Fruit fly (Drosophila melanogaster) whole organism, embryonic: ENCODE data around the gene Twdlalpha.

Experiments
- Bdp1 ChIP-seq: fragments of 200-800 bp; sonication (Bioruptor generic); optimal IDR thresholded peaks from 3 replicates; lab custom pipeline; 2016; ENCODE audit warnings: missing biosample characterization, missing genetic modification characterization
- C15 ChIP-seq: fragments of 200-800 bp; sonication (Bioruptor generic); IDR thresholded peaks from 3 replicates; pipeline ENCODE4 v1.3.6; 2022; ENCODE audit warnings: missing biosample characterization, missing genetic modification characterization
- CG12104 ChIP-seq: fragments of 200-800 bp; sonication (Bioruptor generic); optimal IDR thresholded peaks from 3 replicates; lab custom pipeline; 2016; ENCODE audit warnings: missing biosample characterization, missing genetic modification characterization
- CG12219 ChIP-seq: fragments of 200-800 bp; sonication (Bioruptor generic); optimal IDR thresholded peaks from 3 replicates; lab custom pipeline; 2018; ENCODE audit warnings: missing biosample characterization, mild to moderate bottlenecking, missing genetic modification characterization
- CG13894 ChIP-seq: fragments of 200-800 bp; sonication (Bioruptor generic); optimal IDR thresholded peaks from 3 replicates; lab custom pipeline; 2018; ENCODE audit warnings: missing biosample characterization, mild to moderate bottlenecking, missing genetic modification characterization, moderate library complexity
- CG15269 ChIP-seq: fragments of 200-800 bp; sonication (Bioruptor generic); optimal IDR thresholded peaks from 2 replicates; lab custom pipeline; 2018; ENCODE audit warnings: missing biosample characterization, mild to moderate bottlenecking, missing genetic modification characterization, moderate library complexity
- CG1603 ChIP-seq: fragments of 200-800 bp; sonication (Bioruptor generic); optimal IDR thresholded peaks from 2 replicates; lab custom pipeline; 2019; ENCODE audit warnings: missing biosample characterization, mild to moderate bottlenecking, missing genetic modification characterization, moderate library complexity
- CG31388 ChIP-seq: fragments of 200-800 bp; sonication (Bioruptor generic); optimal IDR thresholded peaks from 2 replicates; lab custom pipeline; 2016; ENCODE audit warnings: missing biosample characterization, missing genetic modification characterization
- CG32532 ChIP-seq: fragments of 200-800 bp; sonication (Bioruptor generic); IDR thresholded peaks from 2 replicates; pipeline ENCODE4 v1.3.6; 2022; ENCODE audit warnings: missing biosample characterization, missing genetic modification characterization
- CG4282 ChIP-seq: fragments of 200-800 bp; sonication (Bioruptor generic); optimal IDR thresholded peaks from 2 replicates; lab custom pipeline; 2016; ENCODE audit warnings: missing biosample characterization, missing genetic modification characterization
- CG4617 ChIP-seq: fragments of 200-800 bp; sonication (Bioruptor generic); optimal IDR thresholded peaks from 3 replicates; lab custom pipeline; 2016; ENCODE audit warnings: missing biosample characterization, missing genetic modification characterization, borderline replicate concordance
- CG4730 ChIP-seq: fragments of 200-800 bp; sonication (Bioruptor generic); IDR thresholded peaks from 2 replicates; pipeline ENCODE4 v1.3.6; 2022; ENCODE audit warnings: missing biosample characterization, missing genetic modification characterization
- CG8281 ChIP-seq: fragments of 200-800 bp; sonication (Bioruptor generic); optimal IDR thresholded peaks from 2 replicates; lab custom pipeline; 2018; ENCODE audit warnings: missing biosample characterization, mild to moderate bottlenecking, missing genetic modification characterization, moderate library complexity
- CG8944 ChIP-seq: fragments of 200-800 bp; sonication (Bioruptor generic); optimal IDR thresholded peaks from 3 replicates; lab custom pipeline; 2016; ENCODE audit warnings: missing biosample characterization, missing genetic modification characterization
- CG9932 ChIP-seq: fragments of 200-800 bp; sonication (Bioruptor generic); IDR thresholded peaks from 2 replicates; pipeline ENCODE4 v1.3.6; 2022; ENCODE audit warnings: missing biosample characterization, missing genetic modification characterization
- Camta ChIP-seq: fragments of 200-800 bp; sonication (Bioruptor generic); optimal IDR thresholded peaks from 2 replicates; lab custom pipeline; 2016; ENCODE audit warnings: missing biosample characterization, missing genetic modification characterization
- Dll ChIP-seq: fragments of 200-800 bp; sonication (Bioruptor generic); IDR thresholded peaks from 4 replicates; pipeline ENCODE4 v1.3.6; 2022; ENCODE audit warnings: missing biosample characterization, missing genetic modification characterization; ENCODE audit not compliant: partially characterized antibody
- Dp ChIP-seq: fragments of 200-800 bp; sonication (Bioruptor generic); optimal IDR thresholded peaks from 2 replicates; lab custom pipeline; 2018; ENCODE audit warnings: missing biosample characterization, mild to moderate bottlenecking, missing genetic modification characterization, moderate library complexity
- ERR ChIP-seq: fragments of 200-800 bp; sonication (Bioruptor generic); optimal IDR thresholded peaks from 2 replicates; lab custom pipeline; 2016; ENCODE audit warnings: missing biosample characterization, missing genetic modification characterization
- Ets97D ChIP-seq: fragments of 200-800 bp; sonication (Bioruptor generic); optimal IDR thresholded peaks from 3 replicates; lab custom pipeline; 2016; ENCODE audit warnings: missing biosample characterization, missing genetic modification characterization
- Fer2 ChIP-seq: fragments of 200-800 bp; sonication (Bioruptor generic); optimal IDR thresholded peaks from 2 replicates; lab custom pipeline; 2018; ENCODE audit warnings: missing biosample characterization, mild to moderate bottlenecking, missing genetic modification characterization, moderate library complexity
- HLH54F ChIP-seq: fragments of 200-800 bp; sonication (Bioruptor generic); optimal IDR thresholded peaks from 3 replicates; lab custom pipeline; 2016; ENCODE audit warnings: missing biosample characterization, missing genetic modification characterization
- Hr39 ChIP-seq: fragments of >200 bp; optimal IDR thresholded peaks from 2 replicates; lab custom pipeline; 2017
- Hr51 ChIP-seq, 2 experiments: fragments of 200-800 bp; sonication (Bioruptor generic); optimal IDR thresholded peaks; 2 replicates in 1 of 2; 3 replicates in 1 of 2; lab custom pipeline; 2016 to 2018; ENCODE audit warnings: missing biosample characterization in 2 of 2, missing genetic modification characterization in 2 of 2, mild to moderate bottlenecking in 1 of 2, moderate library complexity in 1 of 2
- Lpt ChIP-seq: fragments of >200 bp; optimal IDR thresholded peaks from 2 replicates; lab custom pipeline; 2018; ENCODE audit warnings: missing biosample characterization, missing genetic modification characterization
- Max ChIP-seq: fragments of 200-800 bp; sonication (Bioruptor generic); optimal IDR thresholded peaks from 2 replicates; lab custom pipeline; 2016; ENCODE audit warnings: missing biosample characterization, mild to moderate bottlenecking, missing genetic modification characterization
- Med ChIP-seq: fragments of 200-800 bp; sonication (Bioruptor generic); peaks from one replicate; lab custom pipeline; 2016; ENCODE audit warnings: missing biosample characterization, missing genetic modification characterization, mild to moderate bottlenecking, inconsistent platforms, moderate library complexity
- Sox100B ChIP-seq: fragments of 200-800 bp; sonication (Bioruptor generic); optimal IDR thresholded peaks from 3 replicates; lab custom pipeline; 2018; ENCODE audit warnings: missing biosample characterization, mild to moderate bottlenecking, missing genetic modification characterization
- Usf ChIP-seq: fragments of 200-800 bp; sonication (Bioruptor generic); optimal IDR thresholded peaks from 2 replicates; lab custom pipeline; 2017; ENCODE audit warnings: missing genotype, missing biosample characterization, missing genetic modification characterization
- az2 ChIP-seq: fragments of 200-800 bp; sonication (Bioruptor generic); optimal IDR thresholded peaks from 3 replicates; lab custom pipeline; 2016; ENCODE audit warnings: missing biosample characterization, missing genetic modification characterization
- corto ChIP-seq: fragments of 200-800 bp; sonication (Bioruptor generic); optimal IDR thresholded peaks from 2 replicates; lab custom pipeline; 2016; ENCODE audit warnings: missing biosample characterization, mild to moderate bottlenecking, missing genetic modification characterization, moderate library complexity
- dimm ChIP-seq: fragments of 200-800 bp; sonication (Bioruptor generic); IDR thresholded peaks from 2 replicates; pipeline ENCODE4 v1.3.6; 2022; ENCODE audit warnings: missing biosample characterization, missing genetic modification characterization
- emc ChIP-seq: fragments of 200-800 bp; sonication (Bioruptor generic); optimal IDR thresholded peaks from 2 replicates; lab custom pipeline; 2016; ENCODE audit warnings: missing biosample characterization, missing genetic modification characterization
- en ChIP-seq: fragments of 200-800 bp; sonication (Bioruptor generic); optimal IDR thresholded peaks from 2 replicates; lab custom pipeline; 2016; ENCODE audit warnings: missing biosample characterization, missing genetic modification characterization
- ewg ChIP-seq: fragments of 200-800 bp; sonication (Bioruptor generic); optimal IDR thresholded peaks from 3 replicates; lab custom pipeline; 2017; ENCODE audit warnings: mild to moderate bottlenecking, missing biosample characterization, missing genetic modification reagents, missing genetic modification characterization
- fd64A ChIP-seq: fragments of 200-800 bp; sonication (Bioruptor generic); optimal IDR thresholded peaks from 3 replicates; lab custom pipeline; 2018; ENCODE audit warnings: missing biosample characterization, mild to moderate bottlenecking, missing genetic modification characterization
- gcm ChIP-seq: fragments of 200-800 bp; sonication (Bioruptor generic); optimal IDR thresholded peaks from 2 replicates; lab custom pipeline; 2019; ENCODE audit warnings: missing biosample characterization, mild to moderate bottlenecking, missing genetic modification characterization, moderate library complexity
- jing ChIP-seq: fragments of 200-800 bp; sonication (Bioruptor generic); optimal IDR thresholded peaks from 2 replicates; lab custom pipeline; 2018; ENCODE audit warnings: missing biosample characterization, mild to moderate bottlenecking, missing genetic modification characterization
- knrl ChIP-seq: fragments of 200-800 bp; sonication (Bioruptor generic); IDR thresholded peaks from 3 replicates; pipeline ENCODE4 v1.3.6; 2022; ENCODE audit warnings: missing biosample characterization, missing genetic modification characterization; ENCODE audit not compliant: partially characterized antibody
- mam ChIP-seq: fragments of 200-800 bp; sonication (Bioruptor generic); optimal IDR thresholded peaks from 3 replicates; lab custom pipeline; 2016; ENCODE audit warnings: missing biosample characterization, missing genetic modification characterization
- otp ChIP-seq: fragments of 200-800 bp; sonication (Bioruptor generic); IDR thresholded peaks from 3 replicates; pipeline ENCODE4, ENCODE4 v1.3.6; 2022; ENCODE audit warnings: missing biosample characterization, missing genetic modification characterization
- pzg ChIP-seq: fragments of 200-800 bp; sonication (Bioruptor generic); optimal IDR thresholded peaks from 3 replicates; lab custom pipeline; 2018; ENCODE audit warnings: missing biosample characterization, mild to moderate bottlenecking, missing genetic modification characterization, moderate library complexity
- rib ChIP-seq: fragments of 200-800 bp; sonication (Bioruptor generic); IDR thresholded peaks from 2 replicates; pipeline ENCODE4 v1.3.6; 2022; ENCODE audit warnings: missing biosample characterization, missing genetic modification characterization
- ro ChIP-seq: fragments of 200-800 bp; sonication (Bioruptor generic); IDR thresholded peaks from 2 replicates; pipeline ENCODE4 v1.3.6; 2022; ENCODE audit warnings: missing biosample characterization, missing genetic modification characterization
- sd ChIP-seq: fragments of 200-800 bp; sonication (Bioruptor generic); optimal IDR thresholded peaks from 3 replicates; lab custom pipeline; 2018; ENCODE audit warnings: missing biosample characterization, mild to moderate bottlenecking, missing genetic modification characterization, moderate library complexity
- shn ChIP-seq: fragments of 200-800 bp; sonication (Bioruptor generic); optimal IDR thresholded peaks from 3 replicates; lab custom pipeline; 2016; ENCODE audit warnings: missing biosample characterization, missing genetic modification characterization
- sima ChIP-seq: fragments of 200-800 bp; sonication (Bioruptor generic); optimal IDR thresholded peaks from 2 replicates; lab custom pipeline; 2016; ENCODE audit warnings: missing biosample characterization, missing genetic modification characterization
- slbo ChIP-seq: fragments of 200-800 bp; sonication (Bioruptor generic); IDR thresholded peaks from 2 replicates; pipeline ENCODE4 v1.3.6; 2022; ENCODE audit warnings: missing biosample characterization, missing genetic modification characterization
- tgo ChIP-seq: fragments of 200-800 bp; sonication (Bioruptor generic); IDR thresholded peaks from 3 replicates; pipeline ENCODE4 v1.3.6; 2022; ENCODE audit warnings: missing biosample characterization, missing genetic modification characterization
- tll ChIP-seq, 2 experiments: fragments of 200-800 bp in 1 of 2; fragments of >200 bp in 1 of 2; sonication (Bioruptor generic) in 1 of 2; optimal IDR thresholded peaks; 2 replicates each; lab custom pipeline; 2017 to 2019; ENCODE audit warnings: missing biosample characterization in 2 of 2, missing genetic modification characterization in 2 of 2, mild to moderate bottlenecking in 1 of 2, moderate library complexity in 1 of 2
- tna ChIP-seq: fragments of 200-800 bp; sonication (Bioruptor generic); IDR thresholded peaks from 2 replicates; pipeline ENCODE4 v1.3.6; 2022; ENCODE audit warnings: missing biosample characterization, missing genetic modification characterization; ENCODE audit not compliant: partially characterized antibody
- zf30C ChIP-seq: fragments of 200-800 bp; sonication (Bioruptor generic); optimal IDR thresholded peaks from 3 replicates; lab custom pipeline; 2018; ENCODE audit warnings: missing biosample characterization, mild to moderate bottlenecking, missing genetic modification characterization
- zfh1 ChIP-seq: fragments of 200-800 bp; sonication (Bioruptor generic); IDR thresholded peaks from 3 replicates; pipeline ENCODE4 v1.3.6; 2022; ENCODE audit warnings: missing biosample characterization, missing genetic modification characterization

Gene Twdlalpha

DNA sequence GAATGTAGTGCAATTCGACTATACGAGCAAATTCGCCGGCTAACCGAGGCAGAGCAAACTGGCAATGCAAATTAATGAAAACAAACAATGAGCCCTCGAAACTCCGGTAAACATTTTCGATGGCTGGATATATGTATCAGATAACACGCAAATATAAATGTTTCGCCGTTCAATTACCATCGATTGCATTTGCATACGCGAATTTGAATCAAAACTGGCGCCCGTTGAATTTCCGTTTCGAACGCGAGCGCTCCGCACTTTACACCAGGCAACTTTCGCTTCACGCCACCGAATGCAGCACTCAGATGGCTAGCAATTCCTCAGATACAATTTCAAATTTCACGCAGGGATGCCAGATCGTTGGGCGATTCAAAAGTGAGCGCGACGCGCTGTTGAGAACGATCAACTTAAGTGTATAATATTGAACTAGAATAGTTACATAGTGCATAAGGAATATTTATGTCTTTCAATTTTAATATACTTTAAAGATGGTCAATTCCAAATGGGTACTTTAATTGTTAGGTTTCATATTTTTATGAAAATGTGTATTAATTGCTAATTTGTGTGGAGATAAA is 40.6 kb downstream of the Twdlalpha start, which contains the start of gene if (continued):
- TF ChIP-seq CG8944 (GFP tag; lab: Kevin White, UChicago) (no peak), sima (GFP tag; lab: Kevin White, UChicago) (no peak), jing (no peak), dimm (GFP tag; lab: Robert Waterston, UW) (no peak), sd (tag; lab: Kevin White, UChicago) (no peak), tll (GFP tag; optimal IDR thresholded peaks at IDR 0.05; lab: Kevin White, UChicago) (no peak), Dp (GFP tag; lab: Kevin White, UChicago) (peak; percentile 81), Hr51 (GFP tag; optimal IDR thresholded peaks at IDR 0.05; lab: Kevin White, UChicago) (no peak), Dll (GFP tag; lab: Robert Waterston, UW) (no peak), emc (no peak), rib (GFP tag; lab: Robert Waterston, UW) (peak; percentile 48; the same call in 1 of the 2 replicates), CG1603 (peak; percentile 24), en (no peak), HLH54F (no peak), ewg (GFP tag; lab: Kevin White, UChicago) (no peak), shn (GFP tag; lab: Kevin White, UChicago) (no peak), Max (GFP tag; lab: Kevin White, UChicago) (no peak), Bdp1 (GFP tag; lab: Kevin White, UChicago) (no peak), CG4282 (GFP tag; lab: Kevin White, UChicago) (no peak), corto (GFP tag; lab: Kevin White, UChicago) (no peak), tna (0 out of 2 replicates have a peak, but pooled peaks have one; percentile 50), otp (no peak), fd64A (GFP tag; lab: Kevin White, UChicago) (no peak), zfh1 (GFP tag; lab: Robert Waterston, UW) (no peak), mam (GFP tag; lab: Kevin White, UChicago) (no peak), CG4617 (GFP tag; lab: Kevin White, UChicago) (no peak), CG4730 (GFP tag; lab: Robert Waterston, UW) (no peak), ro (GFP tag; lab: Robert Waterston, UW) (no peak), Hr39 (lab: Kevin White, UChicago) (no peak), zf30C (GFP tag; lab: Kevin White, UChicago) (no peak), CG8281 (no peak), CG31388 (GFP tag; lab: Kevin White, UChicago) (no peak), Sox100B (GFP tag; lab: Kevin White, UChicago) (no peak), knrl (no peak), tgo (GFP tag; lab: Robert Waterston, UW) (no peak), Med (peak; percentile 75)

DNA sequence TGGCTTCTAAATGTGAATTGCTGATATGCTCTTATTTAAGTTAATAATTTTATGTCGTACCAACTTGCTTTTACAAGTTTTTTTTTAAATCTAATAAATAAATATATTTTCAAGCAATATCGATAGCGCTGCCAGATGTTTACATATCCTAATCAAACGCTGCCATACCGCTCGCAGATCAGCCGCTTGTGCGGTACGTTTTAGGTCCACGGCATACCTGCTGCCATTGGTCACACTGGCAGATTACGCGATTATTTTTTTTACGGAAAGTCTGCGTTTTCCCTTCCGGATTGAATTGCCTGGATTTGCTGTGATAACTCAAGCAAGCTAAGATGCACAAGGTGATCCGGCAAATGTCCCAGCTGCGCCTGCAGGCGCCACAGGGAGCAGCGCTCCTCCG is 41.1 kb downstream of the Twdlalpha start, which contains the start of gene mRpL22:
Gene mRpL22, plus strand, starts transcription at position 191 of the 400 bp plus-strand sequence.
- TF ChIP-seq CG32532 (GFP tag; lab: Robert Waterston, UW) (no peak), slbo (peak; percentile 25; the same call in 1 of the 2 replicates), CG9932 (GFP tag; lab: Robert Waterston, UW) (0 out of 2 replicates have a peak, but pooled peaks have one; percentile 29), CG12104 (GFP tag; lab: Kevin White, UChicago) (no peak), CG12219 (GFP tag; lab: Kevin White, UChicago) (no peak), Lpt (GFP tag; lab: Kevin White, UChicago) (no peak), CG15269 (tag; lab: Kevin White, UChicago) (no peak), Ets97D (GFP tag; lab: Kevin White, UChicago) (peak; percentile 30), Usf (GFP tag; lab: Kevin White, UChicago) (no peak), gcm (GFP tag; lab: Kevin White, UChicago) (no peak), ERR (no peak), Camta (GFP tag; lab: Kevin White, UChicago) (no peak), CG13894 (tag; lab: Kevin White, UChicago) (no peak), az2 (GFP tag; lab: Kevin White, UChicago) (no peak), C15 (GFP tag; lab: Robert Waterston, UW) (no peak), Fer2 (no peak), pzg (GFP tag; lab: Kevin White, UChicago) (peak; percentile 66)
